Worm (Caenorhabditis elegans): ENCODE results near the gene col-81.

- no peak for TF ChIP-seq cog-1 (tag; optimal IDR thresholded peaks at IDR 0.05)
- no peak for TF ChIP-seq ztf-23 (GFP tag; IDR thresholded peaks at IDR 0.05)
- TF ChIP-seq flt-1 (GFP tag; IDR thresholded peaks at IDR 0.05), result no peak
- no peak for TF ChIP-seq ref-1 (GFP tag; conservative IDR thresholded peaks at IDR 0.05)
- TF ChIP-seq med-1 (GFP tag; optimal IDR thresholded peaks at IDR 0.05; ENCODE audit: insufficient read depth), result no peak
- TF ChIP-seq T22C8.4 (GFP tag; IDR thresholded peaks at IDR 0.05), result no peak
- no peak for TF ChIP-seq tab-1 (GFP tag; IDR thresholded peaks at IDR 0.05)
Measured at ce11 chrII:11016884-11017283, 3.3 kb upstream of the col-81 start.

Data from whole organism, midembryonic.